Fruit fly (Drosophila melanogaster) whole organism, embryonic: ENCODE results near the gene Enoph.

ENCODE experiments used
- CG11398 ChIP-seq: fragments of 200-800 bp; sonication (Bioruptor generic); optimal IDR thresholded peaks from 2 replicates; lab custom pipeline; 2016; ENCODE audit warnings: missing biosample characterization, missing genetic modification characterization
- CG13287 ChIP-seq: fragments of 200-800 bp; sonication (Bioruptor generic); IDR thresholded peaks from 2 replicates; pipeline ENCODE4 v1.3.6; 2022; ENCODE audit warnings: missing biosample characterization, missing genetic modification characterization; ENCODE audit not compliant: partially characterized antibody
- CG14014 ChIP-seq: fragments of 200-800 bp; sonication (Bioruptor generic); IDR thresholded peaks from 2 replicates; pipeline ENCODE4 v1.3.6; 2022; ENCODE audit warnings: missing biosample characterization, missing genetic modification characterization
- CG1603 ChIP-seq: fragments of 200-800 bp; sonication (Bioruptor generic); optimal IDR thresholded peaks from 2 replicates; lab custom pipeline; 2019; ENCODE audit warnings: missing biosample characterization, mild to moderate bottlenecking, missing genetic modification characterization, moderate library complexity
- CG17361 ChIP-seq: fragments of 200-800 bp; sonication (Bioruptor generic); IDR thresholded peaks from 3 replicates; pipeline ENCODE4 v1.3.6; 2022; ENCODE audit warnings: missing biosample characterization, missing genetic modification characterization
- CG2202 ChIP-seq: fragments of 200-800 bp; sonication (Bioruptor generic); optimal IDR thresholded peaks from 2 replicates; lab custom pipeline; 2018; ENCODE audit warnings: missing biosample characterization, mild to moderate bottlenecking, missing genetic modification characterization
- CG2712 ChIP-seq: fragments of 200-800 bp; optimal IDR thresholded peaks from 3 replicates; lab custom pipeline; 2019; ENCODE audit warnings: missing biosample characterization, mild to moderate bottlenecking, missing genetic modification characterization, moderate library complexity
- CG31441 ChIP-seq: fragments of 200-800 bp; sonication (Bioruptor generic); IDR thresholded peaks from 2 replicates; pipeline ENCODE4 v1.3.6; 2022; ENCODE audit warnings: missing biosample characterization, missing genetic modification characterization
- CG4282 ChIP-seq: fragments of 200-800 bp; sonication (Bioruptor generic); optimal IDR thresholded peaks from 2 replicates; lab custom pipeline; 2016; ENCODE audit warnings: missing biosample characterization, missing genetic modification characterization
- CG4617 ChIP-seq: fragments of 200-800 bp; sonication (Bioruptor generic); optimal IDR thresholded peaks from 3 replicates; lab custom pipeline; 2016; ENCODE audit warnings: missing biosample characterization, missing genetic modification characterization, borderline replicate concordance
- CG6175 ChIP-seq: fragments of 200-800 bp; sonication (Bioruptor generic); IDR thresholded peaks from 3 replicates; pipeline ENCODE4 v1.3.6; 2022; ENCODE audit warnings: missing biosample characterization, missing genetic modification characterization
- D19A ChIP-seq: fragments of 200-800 bp; optimal IDR thresholded peaks from 3 replicates; lab custom pipeline; 2019; ENCODE audit warnings: missing biosample characterization, mild to moderate bottlenecking, missing genetic modification characterization, moderate library complexity
- Dip2 ChIP-seq: fragments of 200-800 bp; sonication (Bioruptor generic); IDR thresholded peaks from 2 replicates; pipeline ENCODE4 v1.3.6; 2022; ENCODE audit warnings: missing biosample characterization, missing genetic modification characterization
- ERR ChIP-seq: fragments of 200-800 bp; sonication (Bioruptor generic); optimal IDR thresholded peaks from 2 replicates; lab custom pipeline; 2016; ENCODE audit warnings: missing biosample characterization, missing genetic modification characterization
- Eip74EF ChIP-seq, 2 experiments: fragments of 200-800 bp in 1 of 2; fragments of >200 bp in 1 of 2; sonication (Bioruptor generic) in 1 of 2; optimal IDR thresholded peaks; 2 replicates each; lab custom pipeline; 2017 to 2019; ENCODE audit warnings: missing biosample characterization in 2 of 2, missing genetic modification characterization in 2 of 2, mild to moderate bottlenecking in 1 of 2, moderate library complexity in 1 of 2
- MESR4 ChIP-seq: fragments of 200-800 bp; sonication (Bioruptor generic); optimal IDR thresholded peaks from 2 replicates; lab custom pipeline; 2018; ENCODE audit warnings: missing biosample characterization, mild to moderate bottlenecking, missing genetic modification characterization, moderate library complexity
- Med ChIP-seq: fragments of 200-800 bp; sonication (Bioruptor generic); peaks from one replicate; lab custom pipeline; 2016; ENCODE audit warnings: missing biosample characterization, missing genetic modification characterization, mild to moderate bottlenecking, inconsistent platforms, moderate library complexity
- Trl ChIP-seq, 3 experiments: fragments of >200 bp in 2 of 3; fragments of 200-800 bp in 1 of 3; sonication (Bioruptor generic) in 1 of 3; optimal IDR thresholded peaks; 2 replicates in 1 of 3; 3 replicates in 2 of 3; lab custom pipeline; 2016 to 2017; ENCODE audit warnings: missing biosample characterization in 1 of 3, missing genetic modification characterization in 1 of 3
- ab ChIP-seq: fragments of 200-800 bp; sonication (Bioruptor generic); optimal IDR thresholded peaks from 2 replicates; lab custom pipeline; 2016; ENCODE audit warnings: missing biosample characterization, missing genetic modification characterization
- ac ChIP-seq: fragments of 200-800 bp; sonication (Bioruptor generic); optimal IDR thresholded peaks from 3 replicates; lab custom pipeline; 2017; ENCODE audit warnings: missing biosample characterization, mild to moderate bottlenecking, missing genetic modification characterization
- ato ChIP-seq: fragments of 200-800 bp; sonication (Bioruptor generic); IDR thresholded peaks from 2 replicates; pipeline ENCODE4 v1.3.6; 2022; ENCODE audit warnings: missing biosample characterization, missing genetic modification characterization; ENCODE audit not compliant: partially characterized antibody
- cg ChIP-seq: fragments of 200-800 bp; sonication (Bioruptor generic); optimal IDR thresholded peaks from 3 replicates; lab custom pipeline; 2019; ENCODE audit warnings: missing biosample characterization, mild to moderate bottlenecking, missing genetic modification characterization, moderate library complexity
- crc ChIP-seq: fragments of 200-800 bp; sonication (Bioruptor generic); optimal IDR thresholded peaks from 2 replicates; lab custom pipeline; 2016; ENCODE audit warnings: missing biosample characterization, missing genetic modification characterization
- croc ChIP-seq: fragments of 200-800 bp; sonication (Bioruptor generic); conservative IDR thresholded peaks from 3 replicates; pipeline ENCODE4 v1.3.6; 2022; ENCODE audit warnings: missing biosample characterization, missing genetic modification characterization
- crol ChIP-seq: fragments of 200-800 bp; sonication (Bioruptor generic); IDR thresholded peaks from 2 replicates; pipeline ENCODE4 v1.3.6; 2022; ENCODE audit warnings: missing biosample characterization, missing genetic modification characterization
- dimm ChIP-seq: fragments of 200-800 bp; sonication (Bioruptor generic); IDR thresholded peaks from 2 replicates; pipeline ENCODE4 v1.3.6; 2022; ENCODE audit warnings: missing biosample characterization, missing genetic modification characterization
- dmrt99B ChIP-seq: fragments of 200-800 bp; sonication (Bioruptor generic); optimal IDR thresholded peaks from 2 replicates; lab custom pipeline; 2018; ENCODE audit warnings: missing biosample characterization, mild to moderate bottlenecking, missing genetic modification characterization, moderate library complexity
- ems ChIP-seq: fragments of 200-800 bp; sonication (Bioruptor generic); optimal IDR thresholded peaks from 3 replicates; lab custom pipeline; 2016; ENCODE audit warnings: missing biosample characterization, missing genetic modification characterization
- en ChIP-seq: fragments of 200-800 bp; sonication (Bioruptor generic); optimal IDR thresholded peaks from 2 replicates; lab custom pipeline; 2016; ENCODE audit warnings: missing biosample characterization, missing genetic modification characterization
- eve ChIP-seq, 2 experiments: fragments of >200 bp; optimal IDR thresholded peaks; 2 replicates each; lab custom pipeline; 2017; ENCODE audit warnings: missing biosample characterization in 2 of 2, missing genetic modification characterization in 2 of 2
- ewg ChIP-seq: fragments of 200-800 bp; sonication (Bioruptor generic); optimal IDR thresholded peaks from 3 replicates; lab custom pipeline; 2017; ENCODE audit warnings: mild to moderate bottlenecking, missing biosample characterization, missing genetic modification reagents, missing genetic modification characterization
- fd64A ChIP-seq: fragments of 200-800 bp; sonication (Bioruptor generic); optimal IDR thresholded peaks from 3 replicates; lab custom pipeline; 2018; ENCODE audit warnings: missing biosample characterization, mild to moderate bottlenecking, missing genetic modification characterization
- gro ChIP-seq: fragments of 200-800 bp; sonication (Bioruptor generic); optimal IDR thresholded peaks from 2 replicates; lab custom pipeline; 2016; ENCODE audit warnings: missing biosample characterization, missing genetic modification characterization
- her ChIP-seq: fragments of 200-800 bp; sonication (Bioruptor generic); optimal IDR thresholded peaks from 2 replicates; lab custom pipeline; 2016; ENCODE audit warnings: missing biosample characterization, missing genetic modification characterization
- lab ChIP-seq: fragments of 200-800 bp; sonication (Bioruptor generic); optimal IDR thresholded peaks from 3 replicates; lab custom pipeline; 2017; ENCODE audit warnings: missing biosample characterization, missing genetic modification characterization, mild to moderate bottlenecking, moderate library complexity, missing genetic modification reagents
- mirr ChIP-seq: fragments of 200-800 bp; sonication (Bioruptor generic); optimal IDR thresholded peaks from 3 replicates; lab custom pipeline; 2018; ENCODE audit warnings: missing biosample characterization, mild to moderate bottlenecking, missing genetic modification characterization
- mld ChIP-seq: fragments of 200-800 bp; sonication (Bioruptor generic); IDR thresholded peaks from 3 replicates; pipeline ENCODE4 v1.3.6; 2022; ENCODE audit warnings: missing biosample characterization, missing genetic modification characterization; ENCODE audit not compliant: partially characterized antibody
- sima ChIP-seq: fragments of 200-800 bp; sonication (Bioruptor generic); optimal IDR thresholded peaks from 2 replicates; lab custom pipeline; 2016; ENCODE audit warnings: missing biosample characterization, missing genetic modification characterization
- sqz ChIP-seq: fragments of 200-800 bp; sonication (Bioruptor generic); optimal IDR thresholded peaks from 3 replicates; lab custom pipeline; 2018; ENCODE audit warnings: missing biosample characterization, mild to moderate bottlenecking, missing genetic modification characterization
- sr ChIP-seq: fragments of 200-800 bp; sonication (Bioruptor generic); IDR thresholded peaks from 3 replicates; pipeline ENCODE4 v1.3.6; 2022; ENCODE audit warnings: missing biosample characterization, missing genetic modification characterization
- stc ChIP-seq: fragments of 200-800 bp; sonication (Bioruptor generic); IDR thresholded peaks from 2 replicates; pipeline ENCODE4 v1.3.6; 2022; ENCODE audit warnings: missing biosample characterization, missing genetic modification characterization
- tna ChIP-seq: fragments of 200-800 bp; sonication (Bioruptor generic); IDR thresholded peaks from 2 replicates; pipeline ENCODE4 v1.3.6; 2022; ENCODE audit warnings: missing biosample characterization, missing genetic modification characterization; ENCODE audit not compliant: partially characterized antibody
- unc-4 ChIP-seq: fragments of 200-800 bp; sonication (Bioruptor generic); IDR thresholded peaks from 2 replicates; pipeline ENCODE4 v1.3.6; 2022; ENCODE audit warnings: missing biosample characterization, missing genetic modification characterization; ENCODE audit not compliant: partially characterized antibody
- zfh2 ChIP-seq: fragments of 200-800 bp; sonication (Bioruptor generic); optimal IDR thresholded peaks from 2 replicates; lab custom pipeline; 2016; ENCODE audit warnings: missing biosample characterization, missing genetic modification characterization

Enoph gene

DNA sequence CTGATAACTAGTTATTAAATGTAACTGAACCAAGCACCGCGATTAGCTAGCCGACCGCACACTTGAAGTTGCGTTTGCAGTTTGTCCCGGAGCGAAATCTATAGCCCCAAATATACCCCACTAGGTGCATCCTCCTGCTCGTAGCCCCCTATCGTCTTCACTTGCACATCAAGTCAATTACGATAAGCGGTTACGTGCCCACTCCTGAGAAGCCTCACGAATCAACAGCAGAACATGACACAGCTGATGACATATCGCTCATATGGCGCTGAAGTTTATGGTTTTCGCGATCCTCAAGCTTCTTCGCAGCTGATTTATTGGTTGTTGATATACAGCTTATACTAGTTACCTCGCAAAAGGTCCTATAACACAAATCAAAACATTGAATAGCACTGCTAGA lies 4.8 kb upstream of the Enoph start:
- no peak for TF ChIP-seq mld (GFP tag; lab: Robert Waterston, UW)
- no peak for TF ChIP-seq eve (GFP tag; optimal IDR thresholded peaks at IDR 0.05; lab: Kevin White, UChicago)
- no peak for TF ChIP-seq CG6175
- TF ChIP-seq ems (GFP tag; lab: Kevin White, UChicago) = no peak
- TF ChIP-seq sima (GFP tag; lab: Kevin White, UChicago) = no peak
- no peak for TF ChIP-seq CG1603 (tag; lab: Kevin White, UChicago)
- TF ChIP-seq CG14014 (GFP tag; lab: Robert Waterston, UW) = no peak
- TF ChIP-seq Med (GFP tag; lab: Kevin White, UChicago) = peak; percentile 40

DNA sequence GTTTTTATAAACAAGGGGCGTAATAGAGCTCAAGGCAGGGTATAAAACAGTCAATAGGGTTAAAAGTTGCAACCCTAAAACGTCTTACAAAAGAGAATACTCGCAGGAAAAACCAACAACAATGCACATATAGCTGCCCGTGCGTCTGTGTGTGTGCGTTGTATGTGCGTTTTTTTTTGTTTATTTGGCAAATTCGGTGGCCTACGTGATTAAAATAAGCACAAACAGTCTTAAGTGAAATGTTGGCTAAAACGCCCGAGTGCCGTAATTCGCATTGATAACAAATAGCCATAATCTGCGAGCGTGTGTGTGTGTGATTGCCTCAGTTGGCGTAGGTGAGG lies 636 bp upstream of the Enoph start:
- TF ChIP-seq CG2712 (tag; lab: Kevin White, UChicago) (no peak), CG11398 (GFP tag; lab: Kevin White, UChicago) (no peak), ac (GFP tag; lab: Kevin White, UChicago) (no peak), Trl (optimal IDR thresholded peaks at IDR 0.05; lab: Kevin White, UChicago) (peak in 1 of 2 experiments; percentile 18), Trl (GFP tag; optimal IDR thresholded peaks at IDR 0.05; lab: Kevin White, UChicago) (no peak), Dip2 (no peak), CG4617 (GFP tag; lab: Kevin White, UChicago) (peak; percentile 20), MESR4 (GFP tag; lab: Kevin White, UChicago) (peak; percentile 69), unc-4 (peak; percentile 11; the same call in 1 of the 2 replicates), CG13287 (GFP tag; lab: Robert Waterston, UW) (no peak), cg (GFP tag; lab: Kevin White, UChicago) (peak; percentile 83), ERR (peak; percentile 11), croc (no peak), sqz (peak; percentile 50)
- TF ChIP-seq, all 482 proteins: peak for 7

DNA sequence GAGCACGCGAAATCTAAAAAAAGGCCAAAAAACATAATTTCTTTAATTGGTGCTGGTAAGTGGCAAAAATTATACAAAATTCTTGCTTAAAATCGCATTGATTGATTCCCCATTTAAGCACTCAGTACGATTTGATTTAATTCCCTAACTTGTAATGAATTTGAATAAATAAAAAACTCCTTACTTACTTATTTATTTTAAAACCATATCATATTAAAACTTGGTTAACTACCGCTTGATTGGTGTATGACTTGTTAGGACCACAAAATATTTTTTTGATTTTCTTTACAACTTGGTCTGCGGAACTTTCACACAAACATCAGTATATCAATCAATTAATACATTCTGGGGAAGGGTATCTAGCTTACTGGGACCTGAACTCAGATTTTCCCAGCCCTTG lies 3.6 kb downstream of the Enoph start, which contains the start of gene CG1113:
TSS of gene CG1113 (plus strand) at position 301 of the 400 bp plus-strand sequence.
- TF ChIP-seq lab (GFP tag; lab: Kevin White, UChicago) (no peak), D19A (tag; lab: Kevin White, UChicago) (peak; percentile 48), ewg (GFP tag; lab: Kevin White, UChicago) (peak; percentile 19)

DNA sequence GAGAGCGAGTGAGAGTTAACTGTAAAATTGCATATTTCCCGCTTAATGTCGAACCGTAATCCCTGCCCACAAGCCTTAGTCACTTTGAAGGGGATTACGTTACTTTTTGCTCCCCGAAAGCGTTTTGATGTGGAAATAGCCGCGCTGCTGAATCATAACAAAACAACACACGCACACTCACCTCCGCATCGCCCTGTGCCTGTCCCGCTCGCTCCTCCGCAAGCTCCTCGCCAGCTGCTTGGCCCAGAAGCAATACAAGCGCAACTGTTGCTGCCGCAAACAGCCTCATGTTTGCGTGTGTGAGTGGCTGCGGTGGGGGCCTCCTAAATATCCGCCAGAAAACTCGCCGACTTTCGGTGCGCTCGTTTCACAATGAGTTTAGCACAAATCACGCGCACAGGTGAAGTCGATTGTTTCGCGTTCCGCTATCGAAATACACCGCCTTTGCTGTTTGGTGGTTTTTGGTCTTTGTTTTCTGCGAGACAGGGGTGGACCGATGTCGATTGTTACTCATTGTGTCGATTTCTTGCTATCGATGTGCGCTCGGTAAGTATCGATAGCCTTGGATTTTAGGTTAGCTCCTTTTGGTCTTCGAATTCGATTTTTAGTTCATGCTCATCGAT lies 5.1 kb downstream of the Enoph start, which contains the start of gene CtsF:
TSS of gene CtsF (minus strand) at position 503 of the 623 bp plus-strand sequence.
- TF ChIP-seq CG17361 = peak; percentile 49; the same call in 1 of the 3 replicates
- TF ChIP-seq fd64A (GFP tag; lab: Kevin White, UChicago) = no peak
- TF ChIP-seq ab = no peak
- peak; percentile 54 for TF ChIP-seq lab (GFP tag; lab: Kevin White, UChicago)
- TF ChIP-seq Dip2 = no peak
- no peak for TF ChIP-seq en (GFP tag; lab: Kevin White, UChicago)
- TF ChIP-seq crol = peak; percentile 87
- no peak for TF ChIP-seq zfh2 (GFP tag; lab: Kevin White, UChicago)
- TF ChIP-seq CG13287 (GFP tag; lab: Robert Waterston, UW) = peak; percentile 99
- TF ChIP-seq dimm = no peak
- no peak for TF ChIP-seq crc (GFP tag; lab: Kevin White, UChicago)
- TF ChIP-seq her (GFP tag; lab: Kevin White, UChicago) = peak; percentile 79
- TF ChIP-seq sr (GFP tag; lab: Robert Waterston, UW) = no peak
- TF ChIP-seq gro (GFP tag; lab: Kevin White, UChicago) = peak; percentile 57
- peak; percentile 17 for TF ChIP-seq mirr (GFP tag; lab: Kevin White, UChicago)
- TF ChIP-seq tna = peak; percentile 100
- TF ChIP-seq Eip74EF (GFP tag; optimal IDR thresholded peaks at IDR 0.05; lab: Kevin White, UChicago) = peak in 1 of 2 experiments; percentile 22
- peak; percentile 75; the same call in 1 of the 3 replicates for TF ChIP-seq CG6175
- TF ChIP-seq CG31441 (GFP tag; lab: Robert Waterston, UW) = no peak
- TF ChIP-seq dmrt99B (tag; lab: Kevin White, UChicago) = peak; percentile 14
- no peak for TF ChIP-seq CG2202 (tag; lab: Kevin White, UChicago)
- TF ChIP-seq stc = peak; percentile 29; the same call in 1 of the 2 replicates
- TF ChIP-seq CG4282 (GFP tag; lab: Kevin White, UChicago) = peak; percentile 32
- peak; percentile 99 for TF ChIP-seq ato (GFP tag; lab: Robert Waterston, UW)
